Worm (Caenorhabditis elegans) whole organism, young adult: ENCODE measurements around the gene Y57G11C.43.
A peak's percentile ranks its signal among the peaks of the same experiment; 100 is the strongest.

ENCODE experiments used
- B0261.1 ChIP-seq: sonication (generic microtip); optimal IDR thresholded peaks from 2 replicates; lab custom pipeline; 2016; ENCODE audit warnings: mild to moderate bottlenecking, missing genetic modification characterization, moderate library complexity, missing compliant biosample characterization
- F37B4.10 ChIP-seq: fragments of 200-800 bp; sonication (Bioruptor generic); IDR thresholded peaks from 2 replicates; pipeline ENCODE4 v1.3.6; 2022; ENCODE audit warnings: missing genetic modification characterization, missing compliant biosample characterization
- F52B5.7 ChIP-seq: sonication (generic microtip); optimal IDR thresholded peaks from 2 replicates; lab custom pipeline; 2016; ENCODE audit warnings: mild to moderate bottlenecking, missing genetic modification characterization, missing compliant biosample characterization
- F57A8.1 ChIP-seq: fragments of 200-800 bp; sonication (Bioruptor generic); optimal IDR thresholded peaks from 2 replicates; lab custom pipeline; 2018; ENCODE audit warnings: mild to moderate bottlenecking, missing genetic modification characterization, moderate library complexity, missing compliant biosample characterization
- T07F8.4 ChIP-seq: sonication (generic microtip); optimal IDR thresholded peaks from 2 replicates; lab custom pipeline; 2016; ENCODE audit warnings: mild to moderate bottlenecking, missing genetic modification characterization, moderate library complexity, missing compliant biosample characterization
- T26A5.8 ChIP-seq: sonication (generic microtip); optimal IDR thresholded peaks from 2 replicates; lab custom pipeline; 2016; ENCODE audit warnings: missing genetic modification characterization, missing compliant biosample characterization
- Y53F4B.3 ChIP-seq: fragments of 200-800 bp; sonication (Bioruptor generic); IDR thresholded peaks from 2 replicates; pipeline ENCODE4 v1.3.6; 2022; ENCODE audit warnings: missing genetic modification reagents, missing genetic modification characterization, missing compliant biosample characterization
- Y53G8AR.9 ChIP-seq: fragments of 200-800 bp; sonication (Bioruptor generic); conservative IDR thresholded peaks from 2 replicates; pipeline ENCODE4 v1.3.6; 2022; ENCODE audit warnings: missing genetic modification reagents, missing genetic modification characterization, missing compliant biosample characterization
- Y79H2A.3 ChIP-seq: fragments of 200-800 bp; sonication (Bioruptor generic); conservative IDR thresholded peaks from 2 replicates; pipeline ENCODE4 v1.3.6; 2022; ENCODE audit warnings: missing genetic modification reagents, missing genetic modification characterization, missing compliant biosample characterization
- atf-7 ChIP-seq: sonication (generic microtip); optimal IDR thresholded peaks from 2 replicates; lab custom pipeline; 2017; ENCODE audit warnings: mild to moderate bottlenecking, missing genetic modification characterization, missing compliant biosample characterization
- attf-6 ChIP-seq: fragments of 200-800 bp; sonication (Bioruptor generic); IDR thresholded peaks from 2 replicates; pipeline ENCODE4 v1.3.6; 2022; ENCODE audit warnings: missing genetic modification reagents, missing genetic modification characterization, missing compliant biosample characterization
- bed-1 ChIP-seq: fragments of 200-800 bp; sonication (Bioruptor generic); IDR thresholded peaks from 2 replicates; pipeline ENCODE4 v1.3.6; 2022; ENCODE audit warnings: missing genetic modification reagents, missing genetic modification characterization, missing compliant biosample characterization
- bed-2 ChIP-seq: fragments of 200-800 bp; sonication (Bioruptor generic); IDR thresholded peaks from 2 replicates; pipeline ENCODE4 v1.3.6; 2022; ENCODE audit warnings: missing genetic modification reagents, missing genetic modification characterization, missing compliant biosample characterization
- ceh-100 ChIP-seq: fragments of 200-800 bp; sonication (Bioruptor generic); IDR thresholded peaks from 2 replicates; pipeline ENCODE4 v1.3.6; 2022; ENCODE audit warnings: missing genetic modification reagents, missing genetic modification characterization, missing compliant biosample characterization
- ceh-40 ChIP-seq: fragments of 200-800 bp; sonication (Bioruptor generic); IDR thresholded peaks from 2 replicates; pipeline ENCODE4 v1.3.6; 2022; ENCODE audit warnings: missing genetic modification characterization, missing compliant biosample characterization
- ceh-79 ChIP-seq: sonication (generic microtip); optimal IDR thresholded peaks from 2 replicates; lab custom pipeline; 2017; ENCODE audit warnings: mild to moderate bottlenecking, missing genetic modification characterization, missing compliant biosample characterization
- die-1 ChIP-seq: sonication (generic microtip); optimal IDR thresholded peaks from 2 replicates; lab custom pipeline; 2016; ENCODE audit warnings: missing genotype, mild to moderate bottlenecking, missing genetic modification characterization, missing compliant biosample characterization
- dox-1 ChIP-seq: fragments of 200-800 bp; sonication (Bioruptor generic); IDR thresholded peaks from 2 replicates; pipeline ENCODE4 v1.3.6; 2022; ENCODE audit warnings: missing genetic modification reagents, missing genetic modification characterization, missing compliant biosample characterization
- dpff-1 ChIP-seq: sonication (generic microtip); optimal IDR thresholded peaks from 2 replicates; lab custom pipeline; 2017; ENCODE audit warnings: mild to moderate bottlenecking, missing genetic modification characterization, missing compliant biosample characterization
- dpl-1 ChIP-seq: fragments of 150-350 bp; optimal IDR thresholded peaks from 2 replicates; lab custom pipeline; 2014; ENCODE audit warnings: missing biosample characterization, missing genetic modification reagents, missing genetic modification characterization
- egrh-3 ChIP-seq: fragments of 200-800 bp; sonication (Bioruptor generic); IDR thresholded peaks from 2 replicates; pipeline ENCODE4 v1.3.6; 2022; ENCODE audit warnings: missing genetic modification reagents, missing genetic modification characterization, missing compliant biosample characterization
- ekl-4 ChIP-seq: fragments of 200-800 bp; sonication (Bioruptor generic); IDR thresholded peaks from 2 replicates; pipeline ENCODE4 v1.3.6; 2022; ENCODE audit warnings: missing genetic modification reagents, missing genetic modification characterization, missing compliant biosample characterization
- fkh-3 ChIP-seq: sonication (generic microtip); optimal IDR thresholded peaks from 2 replicates; lab custom pipeline; 2016; ENCODE audit warnings: mild to moderate bottlenecking, missing genetic modification characterization, missing compliant biosample characterization
- him-1 ChIP-seq: sonication (generic microtip); optimal IDR thresholded peaks from 2 replicates; lab custom pipeline; 2016; ENCODE audit warnings: missing genotype, missing genetic modification reagents, missing genetic modification characterization, missing compliant biosample characterization
- hlh-12 ChIP-seq: sonication (generic microtip); optimal IDR thresholded peaks from 2 replicates; lab custom pipeline; 2016; ENCODE audit warnings: missing genetic modification characterization, missing compliant biosample characterization
- hmg-1.2 ChIP-seq: fragments of 200-800 bp; sonication (Bioruptor generic); IDR thresholded peaks from 2 replicates; pipeline ENCODE4 v1.3.6; 2022; ENCODE audit warnings: missing genetic modification reagents, missing genetic modification characterization, missing compliant biosample characterization
- hrde-1 ChIP-seq: sonication (generic microtip); optimal IDR thresholded peaks from 2 replicates; lab custom pipeline; 2016; ENCODE audit warnings: missing genetic modification characterization, mild to moderate bottlenecking, missing compliant biosample characterization, moderate library complexity, missing genotype, missing genetic modification reagents, borderline replicate concordance
- lin-26 ChIP-seq: fragments of 200-800 bp; sonication (Bioruptor generic); IDR thresholded peaks from 2 replicates; pipeline ENCODE4 v1.3.6; 2022; ENCODE audit warnings: missing genetic modification reagents, missing genetic modification characterization, missing compliant biosample characterization
- madf-6 ChIP-seq: fragments of 200-800 bp; sonication (Bioruptor generic); IDR thresholded peaks from 2 replicates; pipeline ENCODE4 v1.3.6; 2022; ENCODE audit warnings: missing genetic modification reagents, missing genetic modification characterization, missing compliant biosample characterization
- mcd-1 ChIP-seq: fragments of 200-800 bp; sonication (Bioruptor generic); IDR thresholded peaks from 2 replicates; pipeline ENCODE4 v1.3.6; 2022; ENCODE audit warnings: missing genetic modification reagents, missing genetic modification characterization, missing compliant biosample characterization
- mel-28 ChIP-seq: sonication (generic microtip); optimal IDR thresholded peaks from 2 replicates; lab custom pipeline; 2016; ENCODE audit warnings: borderline replicate concordance, mild to moderate bottlenecking, missing genetic modification characterization, missing compliant biosample characterization
- mes-4 ChIP-seq: sonication (generic microtip); optimal IDR thresholded peaks from 2 replicates; lab custom pipeline; 2016; ENCODE audit warnings: missing genotype, missing genetic modification characterization, missing compliant biosample characterization
- nfya-1 ChIP-seq: sonication (generic microtip); optimal IDR thresholded peaks from 2 replicates; lab custom pipeline; 2017; ENCODE audit warnings: antibody characterized with exemption, missing compliant biosample characterization, missing genetic modification characterization, borderline replicate concordance; ENCODE audit not compliant: insufficient read depth
- nhr-179 ChIP-seq: sonication (generic microtip); optimal IDR thresholded peaks from 2 replicates; lab custom pipeline; 2016; ENCODE audit warnings: mild to moderate bottlenecking, missing genetic modification characterization, missing compliant biosample characterization
- nhr-27 ChIP-seq: fragments of 200-800 bp; sonication (Bioruptor generic); optimal IDR thresholded peaks from 2 replicates; lab custom pipeline; 2018; ENCODE audit warnings: mild to moderate bottlenecking, missing genetic modification characterization, moderate library complexity, missing compliant biosample characterization
- nhr-90 ChIP-seq: sonication (generic microtip); optimal IDR thresholded peaks from 2 replicates; lab custom pipeline; 2016; ENCODE audit warnings: missing genotype, mild to moderate bottlenecking, missing genetic modification characterization, missing compliant biosample characterization
- rec-8 ChIP-seq, 2 experiments: sonication (generic microtip); optimal IDR thresholded peaks; 2 replicates each; lab custom pipeline; 2016; ENCODE audit warnings: mild to moderate bottlenecking in 2 of 2, missing genetic modification characterization in 2 of 2, missing genetic modification reagents in 2 of 2, missing genotype in 2 of 2, missing biosample characterization in 1 of 2, missing compliant biosample characterization in 1 of 2, moderate library complexity in 1 of 2
- sdz-38 ChIP-seq: sonication (generic microtip); optimal IDR thresholded peaks from 2 replicates; lab custom pipeline; 2016; ENCODE audit warnings: missing genotype, missing genetic modification characterization, missing compliant biosample characterization
- snpc-1.3 ChIP-seq: sonication (generic microtip); optimal IDR thresholded peaks from 2 replicates; lab custom pipeline; 2017; ENCODE audit warnings: missing genetic modification characterization, mild to moderate bottlenecking, missing compliant biosample characterization, antibody characterized with exemption, moderate library complexity, missing genotype, missing genetic modification reagents; ENCODE audit not compliant: insufficient read depth
- tbx-9 ChIP-seq: sonication (generic microtip); optimal IDR thresholded peaks from 2 replicates; lab custom pipeline; 2016; ENCODE audit warnings: borderline replicate concordance, missing genetic modification characterization, inconsistent platforms, missing compliant biosample characterization
- unc-130 ChIP-seq: sonication (generic microtip); optimal IDR thresholded peaks from 2 replicates; lab custom pipeline; 2016; ENCODE audit warnings: missing genetic modification reagents, missing genetic modification characterization, missing compliant biosample characterization
- xnd-1 ChIP-seq: sonication (generic microtip); optimal IDR thresholded peaks from 2 replicates; lab custom pipeline; 2016; ENCODE audit warnings: missing genotype, missing genetic modification reagents, missing genetic modification characterization, missing compliant biosample characterization
- zfh-2 ChIP-seq: fragments of 200-800 bp; sonication (Bioruptor generic); conservative IDR thresholded peaks from 2 replicates; pipeline ENCODE4 v1.3.6; 2022; ENCODE audit warnings: missing genetic modification reagents, missing genetic modification characterization, missing compliant biosample characterization
- zim-3 ChIP-seq: sonication (generic microtip); optimal IDR thresholded peaks from 2 replicates; lab custom pipeline; 2017; ENCODE audit warnings: mild to moderate bottlenecking, missing genetic modification characterization, moderate library complexity, missing compliant biosample characterization
- ztf-18 ChIP-seq: sonication (generic microtip); optimal IDR thresholded peaks from 2 replicates; lab custom pipeline; 2016; ENCODE audit warnings: missing genotype, mild to moderate bottlenecking, missing genetic modification characterization, missing compliant biosample characterization
- ztf-26 ChIP-seq: sonication (generic microtip); optimal IDR thresholded peaks from 2 replicates; lab custom pipeline; 2017; ENCODE audit warnings: missing genetic modification characterization, missing compliant biosample characterization
- ztf-28 ChIP-seq: fragments of 200-800 bp; sonication (Bioruptor generic); IDR thresholded peaks from 2 replicates; pipeline ENCODE4 v1.3.6; 2022; ENCODE audit warnings: missing genetic modification reagents, missing genetic modification characterization, missing compliant biosample characterization

The Y57G11C.43 gene

DNA sequence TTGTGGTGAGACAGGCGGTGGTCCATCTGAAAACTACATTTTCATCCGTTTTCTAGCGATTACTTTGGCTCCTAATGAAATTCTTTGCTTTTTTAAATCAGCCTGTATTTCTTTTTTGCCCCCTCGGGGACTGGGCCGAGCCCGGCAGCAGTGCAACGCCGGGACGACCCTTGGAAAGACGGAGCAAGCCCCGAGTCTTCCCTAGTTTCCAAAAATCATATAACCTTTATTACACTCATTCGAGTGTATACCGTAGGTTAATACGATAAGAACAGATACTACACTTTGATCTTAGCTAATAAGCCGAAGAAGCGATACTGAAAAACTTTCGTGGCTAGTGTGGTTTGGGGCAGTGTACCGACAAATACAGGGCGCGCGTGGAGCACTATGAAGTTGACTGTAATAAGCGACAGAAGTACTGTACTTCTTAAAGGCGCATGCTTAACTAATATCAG, 4.5 kb upstream of the Y57G11C.43 start (continued):
- no peak for TF ChIP-seq dpl-1 (GFP tag; lab: Kevin White, UChicago)
- TF ChIP-seq lin-26, result peak; percentile 88; the same call in 1 of the 2 replicates
- no peak for TF ChIP-seq nhr-90 (tag; lab: Kevin White, UChicago)
- TF ChIP-seq mes-4 (tag; lab: Kevin White, UChicago), result no peak
- TF ChIP-seq mel-28 (tag; lab: Kevin White, UChicago), result no peak
- no peak for TF ChIP-seq bed-1 (GFP tag; lab: Robert Waterston, UW)
- no peak for TF ChIP-seq dpff-1 (tag; lab: Kevin White, UChicago)
- TF ChIP-seq zim-3 (tag; lab: Kevin White, UChicago), result no peak
- TF ChIP-seq him-1 (tag; lab: Kevin White, UChicago), result peak; percentile 74
- no peak for TF ChIP-seq nhr-27 (tag; lab: Kevin White, UChicago)
- no peak for TF ChIP-seq F57A8.1 (GFP tag; lab: Kevin White, UChicago)
- no peak for TF ChIP-seq nfya-1 (tag; lab: Kevin White, UChicago)

- TF ChIP-seq dox-1 (GFP tag; lab: Robert Waterston, UW) (no peak), zim-3 (tag; lab: Kevin White, UChicago) (no peak), Y53F4B.3 (no peak), Y53G8AR.9 (GFP tag; lab: Robert Waterston, UW) (no peak), fkh-3 (tag; lab: Kevin White, UChicago) (no peak), unc-130 (GFP tag; lab: Kevin White, UChicago) (no peak), nhr-179 (tag; lab: Kevin White, UChicago) (no peak), T26A5.8 (tag; lab: Kevin White, UChicago) (no peak), hmg-1.2 (GFP tag; lab: Robert Waterston, UW) (no peak)
Measured at ce11 chrIV:14765336-14765735, 3.9 kb upstream of the Y57G11C.43 start, which contains the start of gene Y57G11C.5. Gene Y57G11C.5 (minus strand): TSS chrIV:14765436.

ce11 chrIV:14766382-14766781, 2.9 kb upstream of the Y57G11C.43 start, which contains the start of gene vti-1:
Gene vti-1 (minus strand): TSS chrIV:14766665.
- TF ChIP-seq Y79H2A.3 (GFP tag; lab: Robert Waterston, UW), result no peak
- no peak for TF ChIP-seq ceh-79 (tag; lab: Kevin White, UChicago)
- no peak for TF ChIP-seq F52B5.7 (tag; lab: Kevin White, UChicago)
- no peak for TF ChIP-seq ztf-28 (GFP tag; lab: Robert Waterston, UW)
- no peak for TF ChIP-seq egrh-3 (GFP tag; lab: Robert Waterston, UW)
- TF ChIP-seq xnd-1 (tag; lab: Kevin White, UChicago), result no peak
- TF ChIP-seq zfh-2, result no peak
- TF ChIP-seq tbx-9 (tag; lab: Kevin White, UChicago), result no peak
- TF ChIP-seq snpc-1.3 (tag; lab: Kevin White, UChicago), result no peak
- TF ChIP-seq mcd-1 (GFP tag; lab: Robert Waterston, UW), result 0 out of 2 replicates have a peak, but pooled peaks have one; percentile 34
- TF ChIP-seq rec-8 (tag; optimal IDR thresholded peaks at IDR 0.05; lab: Kevin White, UChicago), result no peak
- TF ChIP-seq bed-2, result no peak
- no peak for TF ChIP-seq ztf-26 (tag; lab: Kevin White, UChicago)
- no peak for TF ChIP-seq ztf-18
- no peak for TF ChIP-seq die-1 (tag; lab: Kevin White, UChicago)
- no peak for TF ChIP-seq hrde-1
- peak; percentile 6; the same call in 1 of the 2 replicates for TF ChIP-seq madf-6
- no peak for TF ChIP-seq sdz-38 (tag; lab: Kevin White, UChicago)
- TF ChIP-seq B0261.1 (tag; lab: Kevin White, UChicago), result no peak
- no peak for TF ChIP-seq ceh-100 (GFP tag; lab: Robert Waterston, UW)
- TF ChIP-seq atf-7 (tag; lab: Kevin White, UChicago), result no peak
- no peak for TF ChIP-seq T07F8.4 (tag; lab: Kevin White, UChicago)
- TF ChIP-seq ekl-4 (GFP tag; lab: Robert Waterston, UW), result peak; percentile 47; the same call in 1 of the 2 replicates
- peak; percentile 87 for TF ChIP-seq attf-6 (GFP tag; lab: Robert Waterston, UW)
- TF ChIP-seq F37B4.10 (GFP tag; lab: Robert Waterston, UW), result no peak
- TF ChIP-seq ceh-40 (GFP tag; lab: Robert Waterston, UW), result no peak
- TF ChIP-seq hlh-12 (tag; lab: Kevin White, UChicago), result no peak
